Fruit fly (Drosophila melanogaster): ENCODE data around the gene CG13014.

The CG13014 gene

DNA sequence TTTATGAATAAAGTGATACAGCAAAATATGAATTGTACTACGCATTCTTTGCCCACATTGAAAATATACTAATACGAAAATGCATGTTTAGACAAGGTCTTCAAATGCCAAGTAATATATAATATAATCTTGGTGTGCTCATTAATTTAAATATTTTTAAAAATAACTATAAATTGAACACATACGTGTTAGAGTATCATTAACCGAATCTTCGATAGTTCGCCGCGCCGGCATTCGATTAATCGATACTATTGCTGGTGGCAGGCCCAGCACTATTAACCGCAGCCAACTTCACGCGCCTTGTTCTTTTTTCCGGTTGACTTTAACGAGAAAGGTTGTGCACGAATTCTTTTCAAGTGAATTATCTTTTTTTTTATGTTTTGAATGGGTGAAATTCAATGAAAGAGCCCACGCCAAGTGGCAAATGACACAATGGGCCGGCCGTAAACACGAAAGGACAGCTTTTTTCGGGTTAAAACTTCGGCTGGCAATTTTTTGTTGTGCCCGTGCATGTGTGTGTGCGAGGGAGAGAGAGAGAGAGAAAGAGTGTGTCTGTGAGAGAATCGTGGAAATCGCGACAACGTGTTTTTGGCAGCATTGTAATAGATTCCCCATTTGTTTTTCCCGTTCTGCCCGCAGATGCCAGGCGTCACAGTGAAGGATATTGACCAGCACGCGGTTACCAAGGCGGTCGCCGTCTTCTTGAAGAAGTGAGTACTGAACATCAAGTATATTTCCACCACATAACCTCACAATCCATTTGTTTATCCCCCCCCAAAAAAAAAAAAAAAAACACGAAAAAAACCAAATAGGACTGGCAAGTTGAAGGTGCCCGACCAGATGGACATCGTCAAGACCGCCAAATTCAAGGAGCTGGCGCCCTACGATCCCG is 50.2 kb downstream of the CG13014 start, which contains the start of gene RpS19a (continued):
- peak; percentile 58 for TF ChIP-seq D19B (GFP tag; optimal IDR thresholded peaks at IDR 0.05)
- TF ChIP-seq CG16863 (GFP tag; optimal IDR thresholded peaks at IDR 0.05): peak; percentile 30
- peak; percentile 61 for TF ChIP-seq dmrt11E (tag; optimal IDR thresholded peaks at IDR 0.05)
- peak; percentile 49 for TF ChIP-seq Sin3A (optimal IDR thresholded peaks at IDR 0.05)
- peak; percentile 60 for TF ChIP-seq kah (GFP tag; optimal IDR thresholded peaks at IDR 0.05)
- peak; percentile 88 for TF ChIP-seq CG4707 (GFP tag; optimal IDR thresholded peaks at IDR 0.05)
- TF ChIP-seq D (optimal IDR thresholded peaks at IDR 0.05): no peak
- peak; percentile 66 for TF ChIP-seq D (GFP tag; optimal IDR thresholded peaks at IDR 0.05)
- TF ChIP-seq CG34422 (GFP tag; IDR thresholded peaks at IDR 0.05): peak; percentile 48; the same call in 1 of the 3 replicates
- no peak for TF ChIP-seq CG11093 (GFP tag; IDR thresholded peaks at IDR 0.05)
- TF ChIP-seq CG2129 (GFP tag; IDR thresholded peaks at IDR 0.05; ENCODE audit: partially characterized antibody): no peak; the same call in 1 of the 2 replicates
- TF ChIP-seq CG6254 (GFP tag; optimal IDR thresholded peaks at IDR 0.05): peak; percentile 68
- peak; percentile 53 for TF ChIP-seq fd102C (GFP tag; optimal IDR thresholded peaks at IDR 0.05)
- TF ChIP-seq NC2β (GFP tag; optimal IDR thresholded peaks at IDR 0.05): peak; percentile 87
- TF ChIP-seq ab (GFP tag; optimal IDR thresholded peaks at IDR 0.05): no peak
- TF ChIP-seq Blimp-1 (GFP tag; optimal IDR thresholded peaks at IDR 0.05): peak; percentile 24
- peak; percentile 92 for TF ChIP-seq CG12071 (GFP tag; optimal IDR thresholded peaks at IDR 0.05)
- TF ChIP-seq Neu2 (GFP tag; optimal IDR thresholded peaks at IDR 0.05; ENCODE audit: borderline replicate concordance): peak; percentile 21
- TF ChIP-seq Atf3 (GFP tag; optimal IDR thresholded peaks at IDR 0.05): no peak
- TF ChIP-seq CHES-1-like (GFP tag; optimal IDR thresholded peaks at IDR 0.05): no peak
- peak; percentile 54 for TF ChIP-seq ewg (GFP tag; optimal IDR thresholded peaks at IDR 0.05)
- TF ChIP-seq gcm (GFP tag; optimal IDR thresholded peaks at IDR 0.05): peak; percentile 67
- peak; percentile 66; the same call in 2 of the 3 replicates for TF ChIP-seq Optix (GFP tag; IDR thresholded peaks at IDR 0.05)
- TF ChIP-seq chm (GFP tag; IDR thresholded peaks at IDR 0.05): peak; percentile 88
- peak; percentile 78 for TF ChIP-seq CG10209 (GFP tag; optimal IDR thresholded peaks at IDR 0.05)
- TF ChIP-seq CG12942 (GFP tag; optimal IDR thresholded peaks at IDR 0.05): peak; percentile 21
- TF ChIP-seq Dll (GFP tag; IDR thresholded peaks at IDR 0.05; ENCODE audit: partially characterized antibody): peak; percentile 73; the same call in 2 of the 4 replicates
- no peak for TF ChIP-seq CG32767 (GFP tag; IDR thresholded peaks at IDR 0.05)
- TF ChIP-seq otp (GFP tag; IDR thresholded peaks at IDR 0.05): peak; percentile 92
- peak; percentile 89 for TF ChIP-seq CG6765 (GFP tag; optimal IDR thresholded peaks at IDR 0.05)
- TF ChIP-seq Ada2b (GFP tag; IDR thresholded peaks at IDR 0.05): peak; percentile 34; the same call in 1 of the 2 replicates
- TF ChIP-seq bbx (GFP tag; IDR thresholded peaks at IDR 0.05; ENCODE audit: partially characterized antibody): peak; percentile 11
- TF ChIP-seq CG3838 (GFP tag; optimal IDR thresholded peaks at IDR 0.05): no peak
- no peak for TF ChIP-seq CG8478 (optimal IDR thresholded peaks at IDR 0.05)
- TF ChIP-seq ara (GFP tag; IDR thresholded peaks at IDR 0.05): peak; percentile 77
- TF ChIP-seq Sox102F (GFP tag; optimal IDR thresholded peaks at IDR 0.05): peak; percentile 36
- peak; percentile 49; the same call in 2 of the 3 replicates for TF ChIP-seq CG14050 (GFP tag; IDR thresholded peaks at IDR 0.05)
- no peak for TF ChIP-seq al (GFP tag; IDR thresholded peaks at IDR 0.05)
- peak; percentile 56 for TF ChIP-seq rib (GFP tag; IDR thresholded peaks at IDR 0.05)
- TF ChIP-seq CG13424 (tag; optimal IDR thresholded peaks at IDR 0.05): peak; percentile 53
- no peak for TF ChIP-seq CG16813 (GFP tag; IDR thresholded peaks at IDR 0.05; ENCODE audit: partially characterized antibody)
- TF ChIP-seq ken (GFP tag; IDR thresholded peaks at IDR 0.05): peak; percentile 78; the same call in 2 of the 3 replicates
- peak; percentile 19 for TF ChIP-seq CG9609 (GFP tag; optimal IDR thresholded peaks at IDR 0.05)
- TF ChIP-seq CG14441 (GFP tag; IDR thresholded peaks at IDR 0.05): peak; percentile 39; the same call in 1 of the 2 replicates
- TF ChIP-seq CG13624 (GFP tag; optimal IDR thresholded peaks at IDR 0.05): peak; percentile 27
- TF ChIP-seq CG9876 (GFP tag; optimal IDR thresholded peaks at IDR 0.05): peak; percentile 58
- TF ChIP-seq CG15514 (GFP tag; optimal IDR thresholded peaks at IDR 0.05): peak; percentile 78
- peak; percentile 83 for TF ChIP-seq Vsx1 (GFP tag; optimal IDR thresholded peaks at IDR 0.05)
- TF ChIP-seq sens (GFP tag): peak; percentile 92

Data from whole organism, embryonic.